Worm (Caenorhabditis elegans): ENCODE measurements around the gene Y50D7A.8.

Gene Y50D7A.8

DNA sequence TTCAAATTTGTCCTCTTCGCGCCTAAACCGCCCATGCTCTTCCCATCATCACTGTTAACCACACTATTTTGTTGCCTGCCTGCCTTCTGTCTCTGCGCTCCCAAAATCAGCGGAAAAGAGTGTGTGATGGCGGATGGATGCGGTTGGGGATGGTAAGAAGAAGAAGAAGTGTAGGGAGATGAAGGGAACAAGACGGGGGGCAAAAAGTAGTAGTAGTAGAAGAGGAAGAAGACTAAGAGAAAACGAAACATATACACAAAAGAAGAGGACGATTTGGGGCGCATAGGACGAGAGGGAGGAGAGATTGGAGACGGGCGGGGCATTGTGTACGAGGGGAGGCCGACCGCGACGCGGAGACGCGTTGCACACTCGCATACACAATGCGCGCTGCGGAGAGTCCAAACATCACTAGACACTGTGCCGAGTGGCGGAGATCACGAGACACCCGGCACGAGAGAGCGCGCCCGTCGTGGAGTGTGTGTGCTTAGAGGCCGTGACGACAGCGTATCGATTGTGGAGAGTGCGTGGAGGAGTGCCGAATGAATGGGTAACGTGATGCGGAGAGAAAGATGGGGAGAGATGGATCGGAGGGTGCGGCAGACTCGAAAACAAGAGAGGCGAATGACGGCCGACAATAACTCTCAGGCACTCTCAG is 6.6 kb upstream of the Y50D7A.8 start (continued):
- TF ChIP-seq zip-5 (tag; optimal IDR thresholded peaks at IDR 0.05) = no peak
- peak; percentile 90 for TF ChIP-seq ceh-48 (tag; optimal IDR thresholded peaks at IDR 0.05)
- TF ChIP-seq gmeb-2 (tag; optimal IDR thresholded peaks at IDR 0.05) = no peak
- TF ChIP-seq pax-1 (tag; optimal IDR thresholded peaks at IDR 0.05) = peak; percentile 83
- TF ChIP-seq lin-11 (tag; optimal IDR thresholded peaks at IDR 0.05) = no peak
- no peak for TF ChIP-seq npax-4 (tag; optimal IDR thresholded peaks at IDR 0.05)
- TF ChIP-seq K02D7.2 (tag; optimal IDR thresholded peaks at IDR 0.05) = no peak
- TF ChIP-seq fkh-6 (tag; optimal IDR thresholded peaks at IDR 0.05) = no peak
- TF ChIP-seq fax-1 (tag; optimal IDR thresholded peaks at IDR 0.05) = peak; percentile 3
- TF ChIP-seq pha-4 (tag; optimal IDR thresholded peaks at IDR 0.05) = no peak
- no peak for TF ChIP-seq ztf-16 (tag; optimal IDR thresholded peaks at IDR 0.05)
- TF ChIP-seq odd-2 (tag; optimal IDR thresholded peaks at IDR 0.05) = no peak
- no peak for TF ChIP-seq hlh-13 (GFP tag; optimal IDR thresholded peaks at IDR 0.05)
- peak; percentile 10 for TF ChIP-seq hlh-6 (tag; optimal IDR thresholded peaks at IDR 0.05)
- TF ChIP-seq nhr-232 (tag; optimal IDR thresholded peaks at IDR 0.05) = no peak
- TF ChIP-seq unc-55 (GFP tag; optimal IDR thresholded peaks at IDR 0.05) = peak; percentile 27
- peak; percentile 99 for TF ChIP-seq hlh-30 (tag; optimal IDR thresholded peaks at IDR 0.05; ENCODE audit: insufficient read depth)
- peak; percentile 44 for TF ChIP-seq pat-9 (tag; optimal IDR thresholded peaks at IDR 0.05)
- peak; percentile 27 for TF ChIP-seq syd-9 (tag; optimal IDR thresholded peaks at IDR 0.05)
- TF ChIP-seq ceh-2 (tag; optimal IDR thresholded peaks at IDR 0.05) = peak; percentile 20
- TF ChIP-seq tbx-7 (tag; optimal IDR thresholded peaks at IDR 0.05) = no peak
- TF ChIP-seq hlh-15 (tag; optimal IDR thresholded peaks at IDR 0.05) = no peak
- peak; percentile 50 for TF ChIP-seq sdc-2 (tag; optimal IDR thresholded peaks at IDR 0.05)
- no peak for TF ChIP-seq elt-2 (tag; optimal IDR thresholded peaks at IDR 0.05)
- peak; percentile 66 for TF ChIP-seq nfya-1 (tag; optimal IDR thresholded peaks at IDR 0.05)
- TF ChIP-seq ceh-18 (tag; optimal IDR thresholded peaks at IDR 0.05) = peak; percentile 80
- peak; percentile 78 for TF ChIP-seq tbx-2 (tag; optimal IDR thresholded peaks at IDR 0.05)
- peak; percentile 36 for TF ChIP-seq eyg-1 (tag; optimal IDR thresholded peaks at IDR 0.05)
- TF ChIP-seq C08G9.2 (tag; optimal IDR thresholded peaks at IDR 0.05) = peak; percentile 34
- TF ChIP-seq rnt-1 (tag; optimal IDR thresholded peaks at IDR 0.05) = peak; percentile 45
- TF ChIP-seq nhr-11 (tag; optimal IDR thresholded peaks at IDR 0.05) = no peak
- no peak for TF ChIP-seq ceh-22 (tag; optimal IDR thresholded peaks at IDR 0.05)
- no peak for TF ChIP-seq sox-4 (tag; optimal IDR thresholded peaks at IDR 0.05)

DNA sequence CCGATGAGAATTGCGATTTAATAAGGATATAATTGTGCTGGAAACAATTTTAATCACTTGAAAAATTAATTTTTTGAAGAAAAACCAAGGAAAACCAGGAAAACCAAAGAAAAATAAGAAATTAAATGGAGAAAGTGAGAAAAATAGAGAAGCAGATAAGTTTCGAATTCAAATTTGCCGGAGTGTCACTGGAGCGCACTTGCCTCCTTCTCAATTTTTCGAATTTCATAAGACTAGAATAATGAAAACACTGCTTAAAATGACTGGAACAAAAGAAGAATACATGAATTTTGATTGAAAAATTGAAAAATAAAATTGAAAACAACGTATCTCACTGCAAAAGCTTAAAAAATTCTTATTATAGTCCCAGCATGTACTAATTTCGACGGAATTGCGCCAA is 5.4 kb upstream of the Y50D7A.8 start:
- TF ChIP-seq npax-4 (tag; optimal IDR thresholded peaks at IDR 0.05) (no peak), rnt-1 (tag; optimal IDR thresholded peaks at IDR 0.05) (no peak), ama-1 (optimal IDR thresholded peaks at IDR 0.05) (no peak), ceh-14 (tag; optimal IDR thresholded peaks at IDR 0.05) (no peak), sdc-2 (tag; optimal IDR thresholded peaks at IDR 0.05) (no peak), pha-4 (tag; optimal IDR thresholded peaks at IDR 0.05) (no peak), ttx-3 (tag; optimal IDR thresholded peaks at IDR 0.05) (no peak), ceh-24 (tag; optimal IDR thresholded peaks at IDR 0.05) (no peak), gmeb-2 (tag; optimal IDR thresholded peaks at IDR 0.05) (no peak), mec-3 (tag; optimal IDR thresholded peaks at IDR 0.05; ENCODE audit: borderline replicate concordance) (no peak)

DNA sequence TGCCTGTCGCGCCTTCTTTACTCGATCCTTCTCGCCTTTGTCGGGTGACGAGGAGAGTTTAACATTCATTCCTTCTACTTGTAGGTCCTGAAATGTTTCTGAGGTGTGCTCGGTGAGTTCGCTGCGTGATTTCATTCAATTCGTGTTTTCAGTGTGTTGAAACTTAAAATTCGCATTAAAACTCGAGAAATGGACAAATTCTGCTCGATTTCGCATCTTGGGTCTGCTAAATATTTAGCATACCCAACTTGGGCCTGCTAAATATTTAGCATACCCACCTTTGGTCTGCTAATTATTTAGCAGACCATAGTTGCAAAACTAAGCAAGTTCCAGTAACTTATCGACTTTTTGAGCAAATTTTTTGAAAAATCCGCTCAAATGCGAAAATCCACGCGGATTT is 4.3 kb upstream of the Y50D7A.8 start:
- TF ChIP-seq unc-3 (GFP tag; conservative IDR thresholded peaks at IDR 0.05) = no peak
- TF ChIP-seq unc-3 (tag; optimal IDR thresholded peaks at IDR 0.05) = no peak
- no peak for TF ChIP-seq ttx-3 (tag; optimal IDR thresholded peaks at IDR 0.05)
- TF ChIP-seq pat-9 (tag; optimal IDR thresholded peaks at IDR 0.05) = no peak
- no peak for TF ChIP-seq K09A11.1 (tag; optimal IDR thresholded peaks at IDR 0.05; ENCODE audit: insufficient read depth)
- no peak for TF ChIP-seq ceh-30 (tag; optimal IDR thresholded peaks at IDR 0.05)
- TF ChIP-seq ceh-18 (tag; optimal IDR thresholded peaks at IDR 0.05) = no peak
- no peak for TF ChIP-seq fkh-10 (GFP tag; optimal IDR thresholded peaks at IDR 0.05)
- TF ChIP-seq hlh-13 (GFP tag; optimal IDR thresholded peaks at IDR 0.05) = no peak
- TF ChIP-seq elt-4 (tag; optimal IDR thresholded peaks at IDR 0.05) = no peak
- TF ChIP-seq syd-9 (tag; optimal IDR thresholded peaks at IDR 0.05) = no peak
- TF ChIP-seq nfya-1 (tag; optimal IDR thresholded peaks at IDR 0.05) = no peak

Data from whole organism, late embryonic.